Worm (Caenorhabditis elegans): ENCODE data around the gene F26F12.8.

ce11 chrV:5840939-5841338 is 21.4 kb downstream of the F26F12.8 start:
- TF ChIP-seq aly-2 (tag; optimal IDR thresholded peaks at IDR 0.05) (no peak), fos-1 (tag; optimal IDR thresholded peaks at IDR 0.05) (no peak), skn-1 (tag; optimal IDR thresholded peaks at IDR 0.05) (no peak), F26F4.8 (GFP tag; conservative IDR thresholded peaks at IDR 0.05) (no peak), dpl-1 (GFP tag; optimal IDR thresholded peaks at IDR 0.05) (no peak)

All from whole organism, L4 larva.